Fruit fly (Drosophila melanogaster) whole organism, embryonic: ENCODE results near the gene Polr1H.

Source experiments
- CG10267 ChIP-seq: fragments of 200-800 bp; sonication (Bioruptor generic); optimal IDR thresholded peaks from 2 replicates; lab custom pipeline; 2018; ENCODE audit warnings: missing biosample characterization, mild to moderate bottlenecking, missing genetic modification characterization, moderate library complexity
- CG10565 ChIP-seq: fragments of 200-800 bp; sonication (Bioruptor generic); optimal IDR thresholded peaks from 3 replicates; lab custom pipeline; 2016; ENCODE audit warnings: missing biosample characterization, mild to moderate bottlenecking, missing genetic modification characterization
- CG13123 ChIP-seq: fragments of 200-800 bp; sonication (Bioruptor generic); optimal IDR thresholded peaks from 2 replicates; lab custom pipeline; 2016; ENCODE audit warnings: missing biosample characterization, missing genetic modification characterization
- CG13287 ChIP-seq: fragments of 200-800 bp; sonication (Bioruptor generic); IDR thresholded peaks from 2 replicates; pipeline ENCODE4 v1.3.6; 2022; ENCODE audit warnings: missing biosample characterization, missing genetic modification characterization; ENCODE audit not compliant: partially characterized antibody
- CG14441 ChIP-seq: fragments of 200-800 bp; sonication (Bioruptor generic); IDR thresholded peaks from 2 replicates; pipeline ENCODE4 v1.3.6; 2022; ENCODE audit warnings: missing biosample characterization, missing genetic modification characterization
- CG15011 ChIP-seq: fragments of 200-800 bp; sonication (Bioruptor generic); optimal IDR thresholded peaks from 3 replicates; lab custom pipeline; 2018; ENCODE audit warnings: missing biosample characterization, mild to moderate bottlenecking, missing genetic modification characterization
- CG17186 ChIP-seq: fragments of 200-800 bp; sonication (Bioruptor generic); optimal IDR thresholded peaks from 3 replicates; lab custom pipeline; 2017; ENCODE audit warnings: missing biosample characterization, missing genetic modification reagents, missing genetic modification characterization
- CG17568 ChIP-seq: fragments of 200-800 bp; sonication (Bioruptor generic); optimal IDR thresholded peaks from 2 replicates; lab custom pipeline; 2018; ENCODE audit warnings: missing biosample characterization, mild to moderate bottlenecking, missing genetic modification characterization, moderate library complexity
- CG17829 ChIP-seq: fragments of 200-800 bp; optimal IDR thresholded peaks from 2 replicates; lab custom pipeline; 2019; ENCODE audit warnings: missing biosample characterization, mild to moderate bottlenecking, missing genetic modification characterization, moderate library complexity
- CG2129 ChIP-seq: fragments of 200-800 bp; sonication (Bioruptor generic); IDR thresholded peaks from 2 replicates; pipeline ENCODE4 v1.3.6; 2022; ENCODE audit warnings: missing biosample characterization, missing genetic modification characterization; ENCODE audit not compliant: partially characterized antibody
- CG2712 ChIP-seq: fragments of 200-800 bp; optimal IDR thresholded peaks from 3 replicates; lab custom pipeline; 2019; ENCODE audit warnings: missing biosample characterization, mild to moderate bottlenecking, missing genetic modification characterization, moderate library complexity
- CG30020 ChIP-seq: fragments of 200-800 bp; optimal IDR thresholded peaks from 2 replicates; lab custom pipeline; 2019; ENCODE audit warnings: missing biosample characterization, mild to moderate bottlenecking, missing genetic modification characterization, moderate library complexity
- CG31224 ChIP-seq: fragments of 200-800 bp; sonication (Bioruptor generic); IDR thresholded peaks from 2 replicates; pipeline ENCODE4 v1.3.6; 2022; ENCODE audit warnings: missing biosample characterization, missing genetic modification characterization
- CG32532 ChIP-seq: fragments of 200-800 bp; sonication (Bioruptor generic); IDR thresholded peaks from 2 replicates; pipeline ENCODE4 v1.3.6; 2022; ENCODE audit warnings: missing biosample characterization, missing genetic modification characterization
- CG33213 ChIP-seq: fragments of 200-800 bp; sonication (Bioruptor generic); optimal IDR thresholded peaks from 3 replicates; lab custom pipeline; 2016; ENCODE audit warnings: missing biosample characterization, missing genetic modification characterization
- CG34422 ChIP-seq: fragments of 200-800 bp; sonication (Bioruptor generic); IDR thresholded peaks from 3 replicates; pipeline ENCODE4 v1.3.6; 2022; ENCODE audit warnings: missing biosample characterization, missing genetic modification characterization
- CG4707 ChIP-seq: fragments of 200-800 bp; sonication (Bioruptor generic); optimal IDR thresholded peaks from 2 replicates; lab custom pipeline; 2018; ENCODE audit warnings: missing biosample characterization, mild to moderate bottlenecking, missing genetic modification characterization, moderate library complexity
- CG6765 ChIP-seq: fragments of 200-800 bp; sonication (Bioruptor generic); optimal IDR thresholded peaks from 3 replicates; lab custom pipeline; 2017; ENCODE audit warnings: missing biosample characterization, mild to moderate bottlenecking, missing genetic modification characterization
- CG7839 ChIP-seq: fragments of 200-800 bp; sonication (Bioruptor generic); optimal IDR thresholded peaks from 3 replicates; lab custom pipeline; 2018; ENCODE audit warnings: missing biosample characterization, mild to moderate bottlenecking, missing genetic modification characterization, moderate library complexity
- CG7928 ChIP-seq: fragments of 200-800 bp; sonication (Bioruptor generic); optimal IDR thresholded peaks from 2 replicates; lab custom pipeline; 2017; ENCODE audit warnings: missing biosample characterization, mild to moderate bottlenecking, missing genetic modification characterization
- CG9817 ChIP-seq: fragments of 200-800 bp; sonication (Bioruptor generic); optimal IDR thresholded peaks from 2 replicates; lab custom pipeline; 2018; ENCODE audit warnings: missing biosample characterization, mild to moderate bottlenecking, missing genetic modification characterization, moderate library complexity
- CHES-1-like ChIP-seq: fragments of 200-800 bp; sonication (Bioruptor generic); optimal IDR thresholded peaks from 2 replicates; lab custom pipeline; 2016; ENCODE audit warnings: missing biosample characterization, missing genetic modification characterization
- E2f2 ChIP-seq: fragments of 200-800 bp; sonication (Bioruptor generic); IDR thresholded peaks from 2 replicates; pipeline ENCODE4 v1.3.6; 2022; ENCODE audit warnings: missing biosample characterization, missing genetic modification characterization
- Ets65A ChIP-seq: fragments of 200-800 bp; sonication (Bioruptor generic); peaks from one replicate; lab custom pipeline; 2016; ENCODE audit warnings: missing biosample characterization, missing genetic modification characterization
- Gsc ChIP-seq: fragments of 200-800 bp; sonication (Bioruptor generic); IDR thresholded peaks from 2 replicates; pipeline ENCODE4 v1.3.6; 2022; ENCODE audit warnings: missing biosample characterization, missing genetic modification characterization
- HmgD ChIP-seq: fragments of 200-800 bp; sonication (Bioruptor generic); optimal IDR thresholded peaks from 3 replicates; lab custom pipeline; 2016; ENCODE audit warnings: missing biosample characterization, missing genetic modification characterization
- Hmx ChIP-seq: fragments of 200-800 bp; sonication (Bioruptor generic); optimal IDR thresholded peaks from 2 replicates; lab custom pipeline; 2016; ENCODE audit warnings: missing biosample characterization, missing genetic modification characterization
- Lim3 ChIP-seq: fragments of 200-800 bp; sonication (Bioruptor generic); IDR thresholded peaks from 2 replicates; pipeline ENCODE4 v1.3.6; 2022; ENCODE audit warnings: missing biosample characterization, missing genetic modification characterization
- Mad ChIP-seq: fragments of 200-800 bp; sonication (Bioruptor generic); optimal IDR thresholded peaks from 2 replicates; lab custom pipeline; 2016; ENCODE audit warnings: missing biosample characterization, missing genetic modification characterization
- Max ChIP-seq: fragments of 200-800 bp; sonication (Bioruptor generic); optimal IDR thresholded peaks from 2 replicates; lab custom pipeline; 2016; ENCODE audit warnings: missing biosample characterization, mild to moderate bottlenecking, missing genetic modification characterization
- Mes4 ChIP-seq: fragments of 200-800 bp; sonication (Bioruptor generic); optimal IDR thresholded peaks from 2 replicates; lab custom pipeline; 2016; ENCODE audit warnings: missing biosample characterization, missing genetic modification characterization
- Sox102F ChIP-seq: fragments of 200-800 bp; sonication (Bioruptor generic); optimal IDR thresholded peaks from 2 replicates; lab custom pipeline; 2018; ENCODE audit warnings: missing biosample characterization, mild to moderate bottlenecking, missing genetic modification characterization, moderate library complexity
- Trl ChIP-seq, 3 experiments: fragments of >200 bp in 2 of 3; fragments of 200-800 bp in 1 of 3; sonication (Bioruptor generic) in 1 of 3; optimal IDR thresholded peaks; 2 replicates in 1 of 3; 3 replicates in 2 of 3; lab custom pipeline; 2016 to 2017; ENCODE audit warnings: missing biosample characterization in 1 of 3, missing genetic modification characterization in 1 of 3
- ato ChIP-seq: fragments of 200-800 bp; sonication (Bioruptor generic); IDR thresholded peaks from 2 replicates; pipeline ENCODE4 v1.3.6; 2022; ENCODE audit warnings: missing biosample characterization, missing genetic modification characterization; ENCODE audit not compliant: partially characterized antibody
- bigmax ChIP-seq: fragments of 200-800 bp; sonication (Bioruptor generic); optimal IDR thresholded peaks from 2 replicates; lab custom pipeline; 2018; ENCODE audit warnings: missing biosample characterization, mild to moderate bottlenecking, missing genetic modification characterization
- chif ChIP-seq, 2 experiments: fragments of 200-800 bp; sonication (Bioruptor generic); optimal IDR thresholded peaks; 3 replicates each; lab custom pipeline; 2016; ENCODE audit warnings: missing biosample characterization in 2 of 2, missing genetic modification characterization in 2 of 2
- croc ChIP-seq: fragments of 200-800 bp; sonication (Bioruptor generic); conservative IDR thresholded peaks from 3 replicates; pipeline ENCODE4 v1.3.6; 2022; ENCODE audit warnings: missing biosample characterization, missing genetic modification characterization
- cwo ChIP-seq: fragments of 200-800 bp; sonication (Bioruptor generic); optimal IDR thresholded peaks from 3 replicates; lab custom pipeline; 2017; ENCODE audit warnings: missing biosample characterization, missing genetic modification characterization, mild to moderate bottlenecking, moderate library complexity, missing genetic modification reagents
- dan ChIP-seq: fragments of 200-800 bp; sonication (Bioruptor generic); IDR thresholded peaks from 2 replicates; pipeline ENCODE4 v1.3.6; 2022; ENCODE audit warnings: missing biosample characterization, missing genetic modification characterization
- danr ChIP-seq: fragments of 200-800 bp; sonication (Bioruptor generic); IDR thresholded peaks from 2 replicates; pipeline ENCODE4 v1.3.6; 2022; ENCODE audit warnings: missing biosample characterization, missing genetic modification characterization
- gem ChIP-seq: fragments of 200-800 bp; sonication (Bioruptor generic); optimal IDR thresholded peaks from 2 replicates; lab custom pipeline; 2019; ENCODE audit warnings: missing biosample characterization, mild to moderate bottlenecking, missing genetic modification characterization, moderate library complexity
- hkb ChIP-seq, 2 experiments: fragments of 200-800 bp in 1 of 2; fragments of >200 bp in 1 of 2; sonication (Bioruptor generic) in 1 of 2; IDR thresholded peaks in 1 of 2; optimal IDR thresholded peaks in 1 of 2; 2 replicates each; pipeline versions ENCODE4 v1.3.6 to Lab custom; 2017 to 2022; ENCODE audit warnings: missing biosample characterization in 1 of 2, missing genetic modification characterization in 1 of 2
- hth ChIP-seq: fragments of >200 bp; optimal IDR thresholded peaks from 2 replicates; lab custom pipeline; 2017; ENCODE audit warnings: inconsistent platforms
- insv ChIP-seq, 2 experiments: fragments of 200-800 bp; sonication (Bioruptor generic); optimal IDR thresholded peaks; 3 replicates each; lab custom pipeline; 2016 to 2018; ENCODE audit warnings: missing biosample characterization in 2 of 2, missing genetic modification characterization in 2 of 2
- lab ChIP-seq: fragments of 200-800 bp; sonication (Bioruptor generic); optimal IDR thresholded peaks from 3 replicates; lab custom pipeline; 2017; ENCODE audit warnings: missing biosample characterization, missing genetic modification characterization, mild to moderate bottlenecking, moderate library complexity, missing genetic modification reagents
- lmd ChIP-seq: fragments of 200-800 bp; sonication (Bioruptor generic); IDR thresholded peaks from 2 replicates; pipeline ENCODE4 v1.3.6; 2022; ENCODE audit warnings: missing biosample characterization, missing genetic modification characterization
- nerfin-1 ChIP-seq: fragments of 200-800 bp; sonication (Bioruptor generic); optimal IDR thresholded peaks from 3 replicates; lab custom pipeline; 2019; ENCODE audit warnings: missing biosample characterization, mild to moderate bottlenecking, missing genetic modification characterization, moderate library complexity
- stwl ChIP-seq: fragments of 200-800 bp; sonication (Bioruptor generic); optimal IDR thresholded peaks from 3 replicates; lab custom pipeline; 2018; ENCODE audit warnings: missing biosample characterization, mild to moderate bottlenecking, missing genetic modification characterization, moderate library complexity
- tup ChIP-seq: fragments of 200-800 bp; sonication (Bioruptor generic); optimal IDR thresholded peaks from 2 replicates; lab custom pipeline; 2016; ENCODE audit warnings: missing biosample characterization, mild to moderate bottlenecking, missing genetic modification characterization, moderate library complexity
- twi ChIP-seq: fragments of 200-800 bp; optimal IDR thresholded peaks from 2 replicates; lab custom pipeline; 2019; ENCODE audit warnings: missing biosample characterization, mild to moderate bottlenecking, missing genetic modification characterization, moderate library complexity
- vvl ChIP-seq: fragments of 200-800 bp; sonication (Bioruptor generic); IDR thresholded peaks from 2 replicates; pipeline ENCODE4 v1.3.6; 2022; ENCODE audit warnings: missing biosample characterization, missing genetic modification characterization

Polr1H gene

dm6 chr3R:21822562-21822933 lies 44.9 kb upstream of the Polr1H start, which contains the start of gene CASK (continued):
- TF ChIP-seq Trl (optimal IDR thresholded peaks at IDR 0.05; lab: Kevin White, UChicago) (no peak), Trl (GFP tag; optimal IDR thresholded peaks at IDR 0.05; lab: Kevin White, UChicago) (no peak), dan (GFP tag; lab: Robert Waterston, UW) (no peak), Max (GFP tag; lab: Kevin White, UChicago) (peak; percentile 8), Sox102F (GFP tag; lab: Kevin White, UChicago) (no peak), CG34422 (GFP tag; lab: Robert Waterston, UW) (no peak), CG7839 (tag; lab: Kevin White, UChicago) (no peak), Mes4 (GFP tag; lab: Kevin White, UChicago) (peak; percentile 46), CG7928 (GFP tag; lab: Kevin White, UChicago) (peak; percentile 94), nerfin-1 (no peak), lmd (GFP tag; lab: Robert Waterston, UW) (no peak), CG9817 (tag; lab: Kevin White, UChicago) (no peak), CG13287 (GFP tag; lab: Robert Waterston, UW) (peak; percentile 29), tup (GFP tag; lab: Kevin White, UChicago) (no peak), CG2712 (tag; lab: Kevin White, UChicago) (peak; percentile 14), Gsc (GFP tag; lab: Robert Waterston, UW) (no peak), CHES-1-like (GFP tag; lab: Kevin White, UChicago) (no peak), gem (tag; lab: Kevin White, UChicago) (peak; percentile 29), ato (no peak), CG10267 (tag; lab: Kevin White, UChicago) (peak; percentile 17), bigmax (GFP tag; lab: Kevin White, UChicago) (no peak), CG10565 (GFP tag; lab: Kevin White, UChicago) (no peak), Lim3 (no peak), CG30020 (tag; lab: Kevin White, UChicago) (no peak), CG32532 (GFP tag; lab: Robert Waterston, UW) (no peak), CG6765 (GFP tag; lab: Kevin White, UChicago) (no peak), insv (GFP tag; optimal IDR thresholded peaks at IDR 0.05; lab: Kevin White, UChicago) (peak in 1 of 2 experiments; percentile 12), CG13123 (GFP tag; lab: Kevin White, UChicago) (no peak), CG33213 (GFP tag; lab: Kevin White, UChicago) (peak; percentile 49), cwo (GFP tag; lab: Kevin White, UChicago) (no peak), hkb (optimal IDR thresholded peaks at IDR 0.05; lab: Kevin White, UChicago) (peak; percentile 57), hkb (GFP tag; IDR thresholded peaks at IDR 0.05; lab: Robert Waterston, UW) (no peak), E2f2 (peak; percentile 90), CG17186 (no peak), hth (lab: Kevin White, UChicago) (no peak), Ets65A (no peak), vvl (0 out of 2 replicates have a peak, but pooled peaks have one; percentile 16), CG15011 (GFP tag; lab: Kevin White, UChicago) (no peak), danr (GFP tag; lab: Robert Waterston, UW) (no peak), chif (GFP tag; optimal IDR thresholded peaks at IDR 0.05; lab: Kevin White, UChicago) (peak in 1 of 2 experiments; percentile 9), Mad (no peak), HmgD (GFP tag; lab: Kevin White, UChicago) (peak; percentile 8), CG2129 (GFP tag; lab: Robert Waterston, UW) (no peak), CG4707 (no peak), Hmx (GFP tag; lab: Kevin White, UChicago) (no peak), CG31224 (GFP tag; lab: Robert Waterston, UW) (no peak), CG17568 (GFP tag; lab: Kevin White, UChicago) (no peak), CG14441 (GFP tag; lab: Robert Waterston, UW) (no peak), croc (GFP tag; lab: Robert Waterston, UW) (no peak), stwl (peak; percentile 52), twi (no peak), lab (GFP tag; lab: Kevin White, UChicago) (peak; percentile 15), CG17829 (no peak)
